Fruit fly (Drosophila melanogaster): ENCODE results near the gene CG1523.

The CG1523 gene

dm6 chr3R:28846877-28847529 is 27.5 kb upstream of the CG1523 start (continued):
- TF ChIP-seq CG11294 (GFP tag; IDR thresholded peaks at IDR 0.05) (0 out of 2 replicates have a peak, but pooled peaks have one; percentile 7), achi (GFP tag; optimal IDR thresholded peaks at IDR 0.05) (peak; percentile 66), acj6 (GFP tag; optimal IDR thresholded peaks at IDR 0.05) (peak; percentile 59), CG15336 (GFP tag; IDR thresholded peaks at IDR 0.05) (peak; percentile 62), CG3919 (GFP tag; optimal IDR thresholded peaks at IDR 0.05) (peak; percentile 74), CG4318 (GFP tag; optimal IDR thresholded peaks at IDR 0.05) (peak; percentile 27), lz (GFP tag; optimal IDR thresholded peaks at IDR 0.05) (peak; percentile 47), cyc (GFP tag; optimal IDR thresholded peaks at IDR 0.05) (peak; percentile 14), Sox14 (GFP tag; optimal IDR thresholded peaks at IDR 0.05) (peak; percentile 64), Ets21C (GFP tag; optimal IDR thresholded peaks at IDR 0.05) (peak; percentile 16), topi (GFP tag; optimal IDR thresholded peaks at IDR 0.05) (peak; percentile 59), CG11902 (GFP tag; optimal IDR thresholded peaks at IDR 0.05) (peak; percentile 39), fkh (GFP tag; optimal IDR thresholded peaks at IDR 0.05) (no peak), ss (GFP tag; optimal IDR thresholded peaks at IDR 0.05) (peak; percentile 77 to 85)

DNA sequence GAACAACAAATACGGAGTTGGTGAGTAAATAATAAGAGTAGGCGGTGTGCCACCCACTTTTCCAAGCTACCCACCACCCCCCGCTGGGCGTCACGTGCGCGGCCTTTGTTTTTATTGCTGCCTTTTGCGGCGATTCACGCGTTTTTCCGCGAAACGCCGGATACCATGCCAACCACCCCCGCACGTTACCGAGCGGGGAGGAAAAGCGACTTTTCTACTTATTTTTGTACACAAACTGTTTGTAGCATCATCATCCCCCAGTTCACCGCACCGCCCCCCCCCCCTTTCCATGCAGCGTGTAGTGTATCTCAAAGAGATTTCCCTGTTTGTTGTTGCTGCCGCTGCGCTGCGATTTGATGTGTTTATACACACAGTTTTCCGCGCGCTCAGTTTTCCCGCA is 26.5 kb upstream of the CG1523 start:
- peak; percentile 13 for TF ChIP-seq svp (GFP tag)
- no peak for TF ChIP-seq dac (GFP tag; optimal IDR thresholded peaks at IDR 0.05)
- TF ChIP-seq OdsH (GFP tag; optimal IDR thresholded peaks at IDR 0.05) = no peak
- 0 out of 3 replicates have a peak, but pooled peaks have one; percentile 22 for TF ChIP-seq eg (GFP tag; IDR thresholded peaks at IDR 0.05)
- TF ChIP-seq pdm3 (GFP tag; optimal IDR thresholded peaks at IDR 0.05) = no peak
- no peak for TF ChIP-seq Eip75B (GFP tag; optimal IDR thresholded peaks at IDR 0.05)
- TF ChIP-seq CG31627 (GFP tag; optimal IDR thresholded peaks at IDR 0.05) = no peak
- no peak for TF ChIP-seq CG15336 (GFP tag; IDR thresholded peaks at IDR 0.05)

dm6 chr3R:28845377-28845876 is 26.0 kb upstream of the CG1523 start:
- TF ChIP-seq dsx (GFP tag; optimal IDR thresholded peaks at IDR 0.05; ENCODE audit: poor library complexity, severe bottlenecking) (peak; percentile 90), CG15336 (GFP tag; IDR thresholded peaks at IDR 0.05) (0 out of 2 replicates have a peak, but pooled peaks have one; percentile 10), CG8119 (GFP tag; IDR thresholded peaks at IDR 0.05) (0 out of 3 replicates have a peak, but pooled peaks have one; percentile 44), Blimp-1 (GFP tag; optimal IDR thresholded peaks at IDR 0.05) (peak; percentile 88), esn (GFP tag; optimal IDR thresholded peaks at IDR 0.05) (peak; percentile 48), CG6276 (GFP tag; optimal IDR thresholded peaks at IDR 0.05) (peak; percentile 9), acj6 (GFP tag; optimal IDR thresholded peaks at IDR 0.05) (no peak), Eip75B (GFP tag; optimal IDR thresholded peaks at IDR 0.05) (peak; percentile 10), CG6854 (GFP tag; optimal IDR thresholded peaks at IDR 0.05) (no peak), Eip78C (GFP tag) (peak; percentile 39), salr (GFP tag; optimal IDR thresholded peaks at IDR 0.05) (no peak)

DNA sequence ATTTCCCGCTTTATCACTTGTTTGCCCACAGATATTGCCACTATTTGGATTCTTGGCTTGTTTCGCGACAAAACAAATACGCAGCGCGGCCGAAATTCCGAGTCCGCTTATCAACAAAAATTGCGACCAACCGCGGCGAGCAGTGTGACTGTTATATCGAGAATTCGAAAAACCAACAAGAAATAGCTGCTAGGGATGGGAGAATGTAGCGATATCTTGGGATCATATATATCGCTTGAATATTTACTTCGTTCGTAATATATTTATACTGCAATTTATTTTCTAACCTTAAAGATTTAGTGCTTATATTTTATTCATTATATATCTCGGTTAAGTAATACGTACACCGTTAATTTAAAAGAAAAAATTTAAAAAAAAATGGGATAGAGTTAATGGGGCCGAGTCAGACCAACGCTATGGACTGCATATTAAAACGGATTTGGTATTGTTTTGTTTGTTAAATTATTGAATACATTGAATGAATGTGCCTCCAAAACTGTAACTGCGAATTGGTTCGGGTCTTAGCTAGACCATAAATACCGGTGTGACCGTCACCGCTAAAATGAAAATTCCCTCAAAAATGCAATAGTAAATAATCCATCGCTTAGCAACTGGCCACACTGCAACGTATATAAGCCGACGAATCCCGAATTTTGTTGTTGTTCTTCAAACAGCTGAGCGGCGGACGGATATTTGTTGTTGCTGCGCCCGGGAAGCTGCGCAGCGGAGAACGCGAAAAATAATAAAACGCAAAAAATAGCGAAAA is 25.3 kb upstream of the CG1523 start, which contains the start of the genes Apc and spg:
Apc (minus strand) TSS at position 138 of the 766 bp plus-strand sequence.
spg (plus strand) TSS at position 660 of the 766 bp plus-strand sequence.
- TF ChIP-seq CG11294 (GFP tag; IDR thresholded peaks at IDR 0.05) (no peak), Eip93F (GFP tag; optimal IDR thresholded peaks at IDR 0.05) (no peak), Hr4 (GFP tag; optimal IDR thresholded peaks at IDR 0.05) (peak; percentile 31), vri (GFP tag; optimal IDR thresholded peaks at IDR 0.05) (peak; percentile 40), CG3919 (GFP tag; optimal IDR thresholded peaks at IDR 0.05) (peak; percentile 33), lz (GFP tag; optimal IDR thresholded peaks at IDR 0.05) (peak; percentile 10), CG16779 (tag; optimal IDR thresholded peaks at IDR 0.05) (no peak), achi (GFP tag; optimal IDR thresholded peaks at IDR 0.05) (peak; percentile 18), CG8632 (GFP tag; optimal IDR thresholded peaks at IDR 0.05) (peak; percentile 34), Sox102F (GFP tag; optimal IDR thresholded peaks at IDR 0.05) (peak; percentile 56), CG11762 (GFP tag; optimal IDR thresholded peaks at IDR 0.05; ENCODE audit: insufficient read depth) (no peak), CG10669 (GFP tag; optimal IDR thresholded peaks at IDR 0.05) (peak; percentile 15), CG15336 (GFP tag; IDR thresholded peaks at IDR 0.05) (no peak), Sox15 (GFP tag; optimal IDR thresholded peaks at IDR 0.05) (no peak), CG3032 (tag; optimal IDR thresholded peaks at IDR 0.05) (peak; percentile 42), Hr38 (GFP tag; optimal IDR thresholded peaks at IDR 0.05) (no peak), CG8319 (GFP tag; optimal IDR thresholded peaks at IDR 0.05) (no peak), Met (GFP tag; optimal IDR thresholded peaks at IDR 0.05) (peak; percentile 44), salr (GFP tag; optimal IDR thresholded peaks at IDR 0.05) (peak in 1 of 2 experiments; percentile 7), CG11902 (GFP tag; optimal IDR thresholded peaks at IDR 0.05) (no peak), CG6792 (GFP tag; optimal IDR thresholded peaks at IDR 0.05) (peak; percentile 15), dac (GFP tag; optimal IDR thresholded peaks at IDR 0.05) (no peak)

All from whole organism, prepupa.